In the genomic region with DNA sequence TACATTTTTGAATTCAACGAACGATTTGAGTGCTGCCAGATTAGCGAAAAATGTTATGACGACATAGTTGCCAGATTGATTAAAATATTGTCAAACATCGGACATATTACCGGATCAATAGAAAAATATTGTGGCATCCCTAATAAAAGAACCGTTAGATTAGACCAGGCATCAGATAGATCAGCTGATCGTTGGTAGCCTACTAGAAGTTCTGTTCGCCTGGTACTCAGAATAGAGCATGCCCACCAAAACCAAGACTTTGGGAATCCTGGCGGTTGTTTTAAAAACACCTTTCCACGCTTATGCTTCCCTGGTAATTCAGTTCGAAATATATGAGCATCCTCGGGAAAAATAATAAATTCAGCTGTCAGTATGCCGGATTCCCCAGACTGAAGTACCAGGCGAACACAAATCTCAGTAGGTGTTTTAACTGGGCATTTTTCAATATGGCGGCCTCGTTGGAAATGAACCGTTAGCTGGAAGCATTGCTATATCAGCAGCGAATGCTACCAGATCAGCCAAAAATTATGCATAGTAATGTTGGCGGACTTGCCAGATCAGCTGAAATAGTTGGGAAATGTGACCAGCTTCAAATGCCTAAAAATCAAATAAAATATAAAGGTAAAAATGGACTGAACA, we compare ENCODE assay signal across 1 fruit fly cellular context.
A peak's percentile ranks its signal among the peaks of the same experiment; 100 is the strongest.
TF ChIP-seq lines count a peak whose summit lies in the region.

No protein-coding gene starts in this region.

TF ChIP-seq in whole organism, embryonic, 481 proteins besides CTCF, POLR2A, EP300 and RAD21 (continued from another document and continues in another):
- TF ChIP-seq ind (GFP tag; optimal IDR thresholded peaks at IDR 0.05; lab: Kevin White, UChicago) (no peak), Oaz (GFP tag; IDR thresholded peaks at IDR 0.05; lab: Robert Waterston, UW) (no peak), chn (GFP tag; optimal IDR thresholded peaks at IDR 0.05; lab: Kevin White, UChicago) (no peak), Hand (GFP tag; optimal IDR thresholded peaks at IDR 0.05; lab: Kevin White, UChicago) (no peak), CG8924 (tag; optimal IDR thresholded peaks at IDR 0.05; lab: Kevin White, UChicago) (peak; percentile 52), hth (optimal IDR thresholded peaks at IDR 0.05; lab: Kevin White, UChicago) (no peak), salm (tag; optimal IDR thresholded peaks at IDR 0.05; lab: Kevin White, UChicago) (peak; percentile 46), toy (GFP tag; IDR thresholded peaks at IDR 0.05; lab: Robert Waterston, UW) (no peak), CG5953 (GFP tag; IDR thresholded peaks at IDR 0.05; lab: Robert Waterston, UW) (no peak), NC2β (GFP tag; optimal IDR thresholded peaks at IDR 0.05; lab: Kevin White, UChicago) (peak; percentile 26), CG5180 (GFP tag; optimal IDR thresholded peaks at IDR 0.05; lab: Kevin White, UChicago) (no peak), Nf-YB (GFP tag; optimal IDR thresholded peaks at IDR 0.05; lab: Kevin White, UChicago) (peak; percentile 43), phol (tag; optimal IDR thresholded peaks at IDR 0.05; lab: Kevin White, UChicago) (peak; percentile 100), Sry-β (GFP tag; optimal IDR thresholded peaks at IDR 0.05; lab: Kevin White, UChicago) (no peak), aop (GFP tag; IDR thresholded peaks at IDR 0.05; lab: Robert Waterston, UW) (no peak), CG4404 (GFP tag; IDR thresholded peaks at IDR 0.05; lab: Robert Waterston, UW) (no peak), ken (GFP tag; IDR thresholded peaks at IDR 0.05; lab: Robert Waterston, UW) (no peak), CG31441 (GFP tag; IDR thresholded peaks at IDR 0.05; lab: Robert Waterston, UW) (no peak), CG33557 (GFP tag; optimal IDR thresholded peaks at IDR 0.05; lab: Kevin White, UChicago) (peak; percentile 62), CG15073 (GFP tag; optimal IDR thresholded peaks at IDR 0.05; lab: Kevin White, UChicago) (no peak), CG12155 (GFP tag; optimal IDR thresholded peaks at IDR 0.05; lab: Kevin White, UChicago) (no peak), Atf3 (GFP tag; optimal IDR thresholded peaks at IDR 0.05; lab: Kevin White, UChicago) (no peak), CG6254 (GFP tag; optimal IDR thresholded peaks at IDR 0.05; lab: Kevin White, UChicago) (peak; percentile 1), eve (GFP tag; optimal IDR thresholded peaks at IDR 0.05; lab: Kevin White, UChicago) (no peak), unc-4 (GFP tag; IDR thresholded peaks at IDR 0.05; lab: Robert Waterston, UW; ENCODE audit: partially characterized antibody) (peak; percentile 69), Chrac-16 (GFP tag; optimal IDR thresholded peaks at IDR 0.05; lab: Kevin White, UChicago) (no peak), fd3F (GFP tag; optimal IDR thresholded peaks at IDR 0.05; lab: Kevin White, UChicago) (no peak), run (tag; optimal IDR thresholded peaks at IDR 0.05; lab: Kevin White, UChicago) (peak; percentile 45), YL-1 (GFP tag; optimal IDR thresholded peaks at IDR 0.05; lab: Kevin White, UChicago) (peak; percentile 24), oc (tag; optimal IDR thresholded peaks at IDR 0.05; lab: Kevin White, UChicago) (peak; percentile 36), CG11093 (GFP tag; IDR thresholded peaks at IDR 0.05; lab: Robert Waterston, UW) (no peak), Sox102F (GFP tag; optimal IDR thresholded peaks at IDR 0.05; lab: Kevin White, UChicago) (no peak), Optix (GFP tag; IDR thresholded peaks at IDR 0.05; lab: Robert Waterston, UW) (no peak), CrebB (tag; optimal IDR thresholded peaks at IDR 0.05; lab: Kevin White, UChicago) (peak; percentile 42), nerfin-1 (tag; optimal IDR thresholded peaks at IDR 0.05; lab: Kevin White, UChicago) (peak; percentile 58), CG8388 (GFP tag; optimal IDR thresholded peaks at IDR 0.05; lab: Kevin White, UChicago) (no peak), Abd-B (GFP tag; optimal IDR thresholded peaks at IDR 0.05; lab: Kevin White, UChicago) (peak; percentile 28), ftz-f1 (GFP tag; optimal IDR thresholded peaks at IDR 0.05; lab: Kevin White, UChicago) (peak; percentile 57), Nf-YA (GFP tag; IDR thresholded peaks at IDR 0.05; lab: Robert Waterston, UW) (no peak), Trl (optimal IDR thresholded peaks at IDR 0.05; lab: Kevin White, UChicago) (peak in 1 of 2 experiments; percentile 4), Trl (GFP tag; optimal IDR thresholded peaks at IDR 0.05; lab: Kevin White, UChicago) (no peak), CG1603 (tag; optimal IDR thresholded peaks at IDR 0.05; lab: Kevin White, UChicago) (peak; percentile 78), CG12391 (tag; optimal IDR thresholded peaks at IDR 0.05; lab: Kevin White, UChicago) (peak; percentile 35), Dref (GFP tag; IDR thresholded peaks at IDR 0.05; lab: Robert Waterston, UW) (peak; percentile 38; the same call in 1 of the 2 replicates), MESR4 (GFP tag; optimal IDR thresholded peaks at IDR 0.05; lab: Kevin White, UChicago) (peak; percentile 31), ro (GFP tag; IDR thresholded peaks at IDR 0.05; lab: Robert Waterston, UW) (no peak), CG11398 (GFP tag; optimal IDR thresholded peaks at IDR 0.05; lab: Kevin White, UChicago) (peak; percentile 36), CG2202 (tag; optimal IDR thresholded peaks at IDR 0.05; lab: Kevin White, UChicago) (no peak), CG3407 (GFP tag; optimal IDR thresholded peaks at IDR 0.05; lab: Kevin White, UChicago) (no peak), bab2 (GFP tag; optimal IDR thresholded peaks at IDR 0.05; lab: Kevin White, UChicago) (peak; percentile 19), zfh1 (GFP tag; IDR thresholded peaks at IDR 0.05; lab: Robert Waterston, UW) (no peak), CG8281 (tag; optimal IDR thresholded peaks at IDR 0.05; lab: Kevin White, UChicago) (no peak), cad (GFP tag; optimal IDR thresholded peaks at IDR 0.05; lab: Kevin White, UChicago) (no peak), Ptx1 (GFP tag; IDR thresholded peaks at IDR 0.05; lab: Robert Waterston, UW) (no peak), CG18764 (GFP tag; optimal IDR thresholded peaks at IDR 0.05; lab: Kevin White, UChicago) (no peak), Blimp-1 (GFP tag; optimal IDR thresholded peaks at IDR 0.05; lab: Kevin White, UChicago) (no peak), Ada2b (GFP tag; IDR thresholded peaks at IDR 0.05; lab: Robert Waterston, UW) (no peak), CG4730 (GFP tag; IDR thresholded peaks at IDR 0.05; lab: Robert Waterston, UW) (no peak), otp (GFP tag; IDR thresholded peaks at IDR 0.05; lab: Robert Waterston, UW) (no peak; the same call in 2 of the 3 replicates), CG1024 (GFP tag; IDR thresholded peaks at IDR 0.05; lab: Robert Waterston, UW) (no peak), CG14710 (tag; optimal IDR thresholded peaks at IDR 0.05; lab: Kevin White, UChicago) (peak; percentile 57), lov (optimal IDR thresholded peaks at IDR 0.05; lab: Kevin White, UChicago) (no peak), lov (GFP tag; IDR thresholded peaks at IDR 0.05; lab: Robert Waterston, UW) (0 out of 3 replicates have a peak, but pooled peaks have one; percentile 44), sc (optimal IDR thresholded peaks at IDR 0.05; lab: Kevin White, UChicago) (no peak), sc (GFP tag; optimal IDR thresholded peaks at IDR 0.05; lab: Kevin White, UChicago) (no peak), CG11456 (GFP tag; IDR thresholded peaks at IDR 0.05; lab: Robert Waterston, UW) (peak; percentile 19; the same call in 1 of the 3 replicates), ems (GFP tag; optimal IDR thresholded peaks at IDR 0.05; lab: Kevin White, UChicago) (no peak), HmgD (GFP tag; optimal IDR thresholded peaks at IDR 0.05; lab: Kevin White, UChicago) (peak; percentile 41), Med (GFP tag; lab: Kevin White, UChicago) (peak; percentile 88), CG7786 (GFP tag; optimal IDR thresholded peaks at IDR 0.05; lab: Kevin White, UChicago) (no peak), mld (GFP tag; IDR thresholded peaks at IDR 0.05; lab: Robert Waterston, UW; ENCODE audit: partially characterized antibody) (peak; percentile 66; the same call in 1 of the 3 replicates), ci (GFP tag; IDR thresholded peaks at IDR 0.05; lab: Robert Waterston, UW) (peak; percentile 58; the same call in 2 of the 3 replicates), CG13296 (GFP tag; optimal IDR thresholded peaks at IDR 0.05; lab: Kevin White, UChicago) (no peak), Pdp1 (GFP tag; optimal IDR thresholded peaks at IDR 0.05; lab: Kevin White, UChicago) (peak in 1 of 2 experiments; percentile 8), CG10543 (GFP tag; optimal IDR thresholded peaks at IDR 0.05; lab: Kevin White, UChicago) (peak; percentile 61), Rfx (GFP tag; IDR thresholded peaks at IDR 0.05; lab: Robert Waterston, UW) (peak; percentile 47; the same call in 1 of the 2 replicates), ssp (GFP tag; IDR thresholded peaks at IDR 0.05; lab: Robert Waterston, UW) (0 out of 2 replicates have a peak, but pooled peaks have one; percentile 24), dpn (GFP tag; optimal IDR thresholded peaks at IDR 0.05; lab: Kevin White, UChicago) (peak in 1 of 2 experiments; percentile 2), CG6683 (GFP tag; optimal IDR thresholded peaks at IDR 0.05; lab: Kevin White, UChicago) (no peak), sug (tag; optimal IDR thresholded peaks at IDR 0.05; lab: Kevin White, UChicago) (peak; percentile 68), gem (tag; optimal IDR thresholded peaks at IDR 0.05; lab: Kevin White, UChicago) (no peak), az2 (GFP tag; optimal IDR thresholded peaks at IDR 0.05; lab: Kevin White, UChicago) (no peak), Fer1 (GFP tag; optimal IDR thresholded peaks at IDR 0.05; lab: Kevin White, UChicago) (peak; percentile 6), pho (GFP tag; optimal IDR thresholded peaks at IDR 0.05; lab: Kevin White, UChicago) (peak; percentile 54), gsb-n (tag; optimal IDR thresholded peaks at IDR 0.05; lab: Kevin White, UChicago) (peak; percentile 65), CG9797 (GFP tag; optimal IDR thresholded peaks at IDR 0.05; lab: Kevin White, UChicago) (peak; percentile 85), CG17328 (GFP tag; IDR thresholded peaks at IDR 0.05; lab: Robert Waterston, UW) (no peak), CG9876 (GFP tag; optimal IDR thresholded peaks at IDR 0.05; lab: Kevin White, UChicago) (no peak), amos (GFP tag; IDR thresholded peaks at IDR 0.05; lab: Robert Waterston, UW; ENCODE audit: partially characterized antibody) (peak; percentile 36), grau (tag; optimal IDR thresholded peaks at IDR 0.05; lab: Kevin White, UChicago) (no peak), CG4854 (GFP tag; optimal IDR thresholded peaks at IDR 0.05; lab: Kevin White, UChicago) (no peak), tin (GFP tag; optimal IDR thresholded peaks at IDR 0.05; lab: Kevin White, UChicago) (no peak), Mes4 (GFP tag; optimal IDR thresholded peaks at IDR 0.05; lab: Kevin White, UChicago) (peak; percentile 21), CG10321 (GFP tag; IDR thresholded peaks at IDR 0.05; lab: Robert Waterston, UW) (no peak), Dad (GFP tag; optimal IDR thresholded peaks at IDR 0.05; lab: Kevin White, UChicago) (no peak), CG7357 (GFP tag; IDR thresholded peaks at IDR 0.05; lab: Robert Waterston, UW) (no peak), CG4328 (GFP tag; optimal IDR thresholded peaks at IDR 0.05; lab: Kevin White, UChicago) (peak; percentile 19), gt (GFP tag; IDR thresholded peaks at IDR 0.05; lab: Robert Waterston, UW) (no peak), bbx (GFP tag; IDR thresholded peaks at IDR 0.05; lab: Robert Waterston, UW; ENCODE audit: partially characterized antibody) (peak; percentile 75), CG17912 (GFP tag; optimal IDR thresholded peaks at IDR 0.05; lab: Kevin White, UChicago) (peak; percentile 77), dan (GFP tag; IDR thresholded peaks at IDR 0.05; lab: Robert Waterston, UW) (no peak), gce (GFP tag; IDR thresholded peaks at IDR 0.05; lab: Robert Waterston, UW) (peak; percentile 58; the same call in 1 of the 3 replicates), CG4424 (GFP tag; optimal IDR thresholded peaks at IDR 0.05; lab: Kevin White, UChicago) (no peak), HmgZ (tag; optimal IDR thresholded peaks at IDR 0.05; lab: Kevin White, UChicago) (peak; percentile 54), NfI (GFP tag; optimal IDR thresholded peaks at IDR 0.05; lab: Kevin White, UChicago) (peak; percentile 19), lmd (GFP tag; IDR thresholded peaks at IDR 0.05; lab: Robert Waterston, UW) (no peak), inv (GFP tag; IDR thresholded peaks at IDR 0.05; lab: Robert Waterston, UW; ENCODE audit: partially characterized antibody) (no peak; the same call in 1 of the 2 replicates), NFAT (GFP tag; IDR thresholded peaks at IDR 0.05; lab: Robert Waterston, UW) (peak; percentile 45; the same call in 1 of the 2 replicates), CG2129 (GFP tag; IDR thresholded peaks at IDR 0.05; lab: Robert Waterston, UW; ENCODE audit: partially characterized antibody) (peak; percentile 42; the same call in 1 of the 2 replicates), abd-A (tag; optimal IDR thresholded peaks at IDR 0.05; lab: Kevin White, UChicago) (peak; percentile 95), jumu (GFP tag; optimal IDR thresholded peaks at IDR 0.05; lab: Kevin White, UChicago) (peak; percentile 3), lab (GFP tag; optimal IDR thresholded peaks at IDR 0.05; lab: Kevin White, UChicago) (peak; percentile 42), CG11085 (GFP tag; IDR thresholded peaks at IDR 0.05; lab: Robert Waterston, UW) (no peak), nmo (GFP tag; optimal IDR thresholded peaks at IDR 0.05; lab: Kevin White, UChicago) (peak; percentile 56), crol (GFP tag; IDR thresholded peaks at IDR 0.05; lab: Robert Waterston, UW) (no peak), dmrt11E (tag; optimal IDR thresholded peaks at IDR 0.05; lab: Kevin White, UChicago) (no peak), Sox100B (GFP tag; optimal IDR thresholded peaks at IDR 0.05; lab: Kevin White, UChicago) (no peak), CG7372 (GFP tag; IDR thresholded peaks at IDR 0.05; lab: Robert Waterston, UW) (no peak), CG17186 (GFP tag; optimal IDR thresholded peaks at IDR 0.05; lab: Kevin White, UChicago) (no peak), sim (GFP tag; IDR thresholded peaks at IDR 0.05; lab: Robert Waterston, UW) (0 out of 2 replicates have a peak, but pooled peaks have one; percentile 21), zf30C (GFP tag; optimal IDR thresholded peaks at IDR 0.05; lab: Kevin White, UChicago) (peak; percentile 56), tap (tag; optimal IDR thresholded peaks at IDR 0.05; lab: Kevin White, UChicago) (peak; percentile 23), peb (GFP tag; IDR thresholded peaks at IDR 0.05; lab: Robert Waterston, UW) (no peak), CG2116 (GFP tag; optimal IDR thresholded peaks at IDR 0.05; lab: Kevin White, UChicago) (peak; percentile 53), Fer2 (tag; optimal IDR thresholded peaks at IDR 0.05; lab: Kevin White, UChicago) (no peak)
